Worm (Caenorhabditis elegans): ENCODE results near the gene F23H12.5.

DNA sequence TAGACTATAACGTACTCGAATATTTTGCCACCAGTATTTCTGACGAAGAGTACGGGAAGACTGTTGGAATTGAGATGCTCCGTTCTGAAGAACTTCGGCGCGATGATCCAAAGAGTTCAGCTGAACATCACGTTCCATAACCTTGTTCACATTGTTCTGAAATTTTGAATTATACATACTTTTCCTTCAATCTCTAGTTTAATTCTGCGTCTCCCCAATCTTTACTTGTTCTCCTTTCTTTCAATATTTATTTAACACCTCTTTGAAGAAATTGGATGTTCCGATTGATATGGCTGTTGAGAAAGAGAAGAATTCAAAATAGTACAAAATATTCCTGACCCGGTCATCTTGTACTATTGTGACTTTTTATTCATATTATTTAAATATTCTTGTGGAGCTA, 13.6 kb upstream of the F23H12.5 start, which contains the start of gene F23H12.3:
- no peak for TF ChIP-seq unc-39 (tag; optimal IDR thresholded peaks at IDR 0.05)
- no peak for TF ChIP-seq nhr-76 (tag; optimal IDR thresholded peaks at IDR 0.05)
- no peak for TF ChIP-seq snpc-4 (tag; optimal IDR thresholded peaks at IDR 0.05)
- no peak for TF ChIP-seq nhr-2 (tag; optimal IDR thresholded peaks at IDR 0.05)
- TF ChIP-seq mep-1 (tag; optimal IDR thresholded peaks at IDR 0.05), result no peak
- TF ChIP-seq pha-4 (tag; optimal IDR thresholded peaks at IDR 0.05), result no peak
- TF ChIP-seq hlh-1 (tag; optimal IDR thresholded peaks at IDR 0.05), result no peak
- TF ChIP-seq lin-13 (tag; optimal IDR thresholded peaks at IDR 0.05), result no peak
- TF ChIP-seq nhr-12 (tag; optimal IDR thresholded peaks at IDR 0.05), result no peak

Measured in whole organism, mixed stage, embryonic.